Fruit fly (Drosophila melanogaster): Measurements from ENCODE around the gene H.

The H gene

dm6 chr3R:20677251-20677650, 55.5 kb downstream of the H start, which contains the start of gene CG4000:
TSS of gene CG4000 (minus strand) at chr3R:20677351.
- no peak for TF ChIP-seq lola (GFP tag; optimal IDR thresholded peaks at IDR 0.05)
- TF ChIP-seq Abd-B (GFP tag; optimal IDR thresholded peaks at IDR 0.05) = no peak
- TF ChIP-seq Mio (GFP tag; optimal IDR thresholded peaks at IDR 0.05) = no peak
- TF ChIP-seq Dfd (GFP tag; optimal IDR thresholded peaks at IDR 0.05) = no peak
- TF ChIP-seq CG9705 (GFP tag; optimal IDR thresholded peaks at IDR 0.05) = no peak
- no peak for TF ChIP-seq woc (GFP tag; optimal IDR thresholded peaks at IDR 0.05)
- no peak for TF ChIP-seq Jra (GFP tag; optimal IDR thresholded peaks at IDR 0.05)
- no peak for TF ChIP-seq pan (optimal IDR thresholded peaks at IDR 0.05)
- TF ChIP-seq dsf (GFP tag; optimal IDR thresholded peaks at IDR 0.05; ENCODE audit: borderline replicate concordance) = no peak
- no peak for TF ChIP-seq HLH106 (tag; optimal IDR thresholded peaks at IDR 0.05)
- no peak for TF ChIP-seq CG32264 (GFP tag; optimal IDR thresholded peaks at IDR 0.05)
- TF ChIP-seq dl (GFP tag; optimal IDR thresholded peaks at IDR 0.05; ENCODE audit: insufficient read depth in 1 of 2, partially characterized antibody in 2 of 2) = no peak
- TF ChIP-seq OdsH (GFP tag; optimal IDR thresholded peaks at IDR 0.05) = no peak
- TF ChIP-seq fru (GFP tag; optimal IDR thresholded peaks at IDR 0.05) = no peak
- TF ChIP-seq rgr (GFP tag; optimal IDR thresholded peaks at IDR 0.05) = no peak
- no peak for TF ChIP-seq h (GFP tag; optimal IDR thresholded peaks at IDR 0.05)
- no peak for TF ChIP-seq psq (GFP tag; optimal IDR thresholded peaks at IDR 0.05)
- TF ChIP-seq sv (GFP tag; optimal IDR thresholded peaks at IDR 0.05) = no peak
- no peak for TF ChIP-seq Hr78 (GFP tag; optimal IDR thresholded peaks at IDR 0.05)
- no peak for TF ChIP-seq ey (GFP tag; optimal IDR thresholded peaks at IDR 0.05)

All from whole organism, wandering third instar larva.